Fruit fly (Drosophila melanogaster) whole organism, embryonic: ENCODE measurements around the gene CG45079.

Source experiments
- CG10543 ChIP-seq: fragments of 200-800 bp; sonication (Bioruptor generic); optimal IDR thresholded peaks from 3 replicates; lab custom pipeline; 2017; ENCODE audit warnings: missing biosample characterization, mild to moderate bottlenecking, missing genetic modification characterization, moderate library complexity
- CG10565 ChIP-seq: fragments of 200-800 bp; sonication (Bioruptor generic); optimal IDR thresholded peaks from 3 replicates; lab custom pipeline; 2016; ENCODE audit warnings: missing biosample characterization, mild to moderate bottlenecking, missing genetic modification characterization
- CG11247 ChIP-seq: fragments of 200-800 bp; sonication (Bioruptor generic); IDR thresholded peaks from 2 replicates; pipeline ENCODE4 v1.3.6; 2022; ENCODE audit warnings: missing biosample characterization, missing genetic modification characterization
- CG1233 ChIP-seq: fragments of 200-800 bp; sonication (Bioruptor generic); optimal IDR thresholded peaks from 4 replicates; lab custom pipeline; 2018; ENCODE audit warnings: missing biosample characterization, mild to moderate bottlenecking, missing genetic modification characterization
- CG12769 ChIP-seq: fragments of 200-800 bp; sonication (Bioruptor generic); optimal IDR thresholded peaks from 2 replicates; lab custom pipeline; 2019; ENCODE audit warnings: missing biosample characterization, mild to moderate bottlenecking, missing genetic modification characterization, moderate library complexity
- CG13287 ChIP-seq: fragments of 200-800 bp; sonication (Bioruptor generic); IDR thresholded peaks from 2 replicates; pipeline ENCODE4 v1.3.6; 2022; ENCODE audit warnings: missing biosample characterization, missing genetic modification characterization; ENCODE audit not compliant: partially characterized antibody
- CG15011 ChIP-seq: fragments of 200-800 bp; sonication (Bioruptor generic); optimal IDR thresholded peaks from 3 replicates; lab custom pipeline; 2018; ENCODE audit warnings: missing biosample characterization, mild to moderate bottlenecking, missing genetic modification characterization
- CG1529 ChIP-seq: fragments of 200-800 bp; sonication (Bioruptor generic); optimal IDR thresholded peaks from 3 replicates; lab custom pipeline; 2018; ENCODE audit warnings: missing biosample characterization, missing genetic modification characterization
- CG16815 ChIP-seq: fragments of 200-800 bp; sonication (Bioruptor generic); optimal IDR thresholded peaks from 3 replicates; lab custom pipeline; 2017; ENCODE audit warnings: missing biosample characterization, mild to moderate bottlenecking, missing genetic modification characterization
- CG3847 ChIP-seq: fragments of 200-800 bp; sonication (Bioruptor generic); IDR thresholded peaks from 2 replicates; pipeline ENCODE4 v1.3.6; 2022; ENCODE audit warnings: missing biosample characterization, missing genetic modification characterization
- CG6272 ChIP-seq: fragments of 200-800 bp; sonication (Bioruptor generic); IDR thresholded peaks from 2 replicates; pipeline ENCODE4 v1.3.6; 2022; ENCODE audit warnings: missing biosample characterization, missing genetic modification characterization
- CG8281 ChIP-seq: fragments of 200-800 bp; sonication (Bioruptor generic); optimal IDR thresholded peaks from 2 replicates; lab custom pipeline; 2018; ENCODE audit warnings: missing biosample characterization, mild to moderate bottlenecking, missing genetic modification characterization, moderate library complexity
- Camta ChIP-seq: fragments of 200-800 bp; sonication (Bioruptor generic); optimal IDR thresholded peaks from 2 replicates; lab custom pipeline; 2016; ENCODE audit warnings: missing biosample characterization, missing genetic modification characterization
- Chrac-16 ChIP-seq: fragments of 200-800 bp; sonication (Bioruptor generic); optimal IDR thresholded peaks from 3 replicates; lab custom pipeline; 2016; ENCODE audit warnings: missing biosample characterization, missing genetic modification characterization
- Drgx ChIP-seq: fragments of 200-800 bp; sonication (Bioruptor generic); IDR thresholded peaks from 2 replicates; pipeline ENCODE4 v1.3.6; 2022; ENCODE audit warnings: missing biosample characterization, missing genetic modification characterization
- Eip74EF ChIP-seq, 2 experiments: fragments of 200-800 bp in 1 of 2; fragments of >200 bp in 1 of 2; sonication (Bioruptor generic) in 1 of 2; optimal IDR thresholded peaks; 2 replicates each; lab custom pipeline; 2017 to 2019; ENCODE audit warnings: missing biosample characterization in 2 of 2, missing genetic modification characterization in 2 of 2, mild to moderate bottlenecking in 1 of 2, moderate library complexity in 1 of 2
- Fer3 ChIP-seq: fragments of 200-800 bp; sonication (Bioruptor generic); optimal IDR thresholded peaks from 2 replicates; lab custom pipeline; 2018; ENCODE audit warnings: missing biosample characterization, mild to moderate bottlenecking, missing genetic modification characterization, moderate library complexity
- HLH3B ChIP-seq: fragments of 200-800 bp; sonication (Bioruptor generic); IDR thresholded peaks from 2 replicates; pipeline ENCODE4 v1.3.6; 2022; ENCODE audit warnings: missing biosample characterization, missing genetic modification characterization
- Hr51 ChIP-seq, 2 experiments: fragments of 200-800 bp; sonication (Bioruptor generic); optimal IDR thresholded peaks; 2 replicates in 1 of 2; 3 replicates in 1 of 2; lab custom pipeline; 2016 to 2018; ENCODE audit warnings: missing biosample characterization in 2 of 2, missing genetic modification characterization in 2 of 2, mild to moderate bottlenecking in 1 of 2, moderate library complexity in 1 of 2
- Mad ChIP-seq: fragments of 200-800 bp; sonication (Bioruptor generic); optimal IDR thresholded peaks from 2 replicates; lab custom pipeline; 2016; ENCODE audit warnings: missing biosample characterization, missing genetic modification characterization
- Max ChIP-seq: fragments of 200-800 bp; sonication (Bioruptor generic); optimal IDR thresholded peaks from 2 replicates; lab custom pipeline; 2016; ENCODE audit warnings: missing biosample characterization, mild to moderate bottlenecking, missing genetic modification characterization
- Mrtf ChIP-seq: fragments of 200-800 bp; sonication (Bioruptor generic); IDR thresholded peaks from 3 replicates; pipeline ENCODE4 v1.3.6; 2022; ENCODE audit warnings: missing biosample characterization, missing genetic modification characterization
- Nf-YA ChIP-seq: fragments of 200-800 bp; sonication (Bioruptor generic); IDR thresholded peaks from 2 replicates; pipeline ENCODE4 v1.3.6; 2022; ENCODE audit warnings: missing biosample characterization, missing genetic modification characterization
- NfI ChIP-seq: fragments of 200-800 bp; sonication (Bioruptor generic); optimal IDR thresholded peaks from 3 replicates; lab custom pipeline; 2018; ENCODE audit warnings: missing biosample characterization, mild to moderate bottlenecking, missing genetic modification characterization, moderate library complexity
- TFAM ChIP-seq: fragments of 200-800 bp; sonication (Bioruptor generic); optimal IDR thresholded peaks from 2 replicates; lab custom pipeline; 2017; ENCODE audit warnings: missing biosample characterization, missing genetic modification characterization, inconsistent platforms
- Trl ChIP-seq, 3 experiments: fragments of >200 bp in 2 of 3; fragments of 200-800 bp in 1 of 3; sonication (Bioruptor generic) in 1 of 3; optimal IDR thresholded peaks; 2 replicates in 1 of 3; 3 replicates in 2 of 3; lab custom pipeline; 2016 to 2017; ENCODE audit warnings: missing biosample characterization in 1 of 3, missing genetic modification characterization in 1 of 3
- abd-A ChIP-seq: fragments of 200-800 bp; sonication (Bioruptor generic); optimal IDR thresholded peaks from 3 replicates; lab custom pipeline; 2019; ENCODE audit warnings: missing biosample characterization, mild to moderate bottlenecking, missing genetic modification characterization, moderate library complexity
- az2 ChIP-seq: fragments of 200-800 bp; sonication (Bioruptor generic); optimal IDR thresholded peaks from 3 replicates; lab custom pipeline; 2016; ENCODE audit warnings: missing biosample characterization, missing genetic modification characterization
- chinmo ChIP-seq: fragments of 200-800 bp; sonication (Bioruptor generic); IDR thresholded peaks from 4 replicates; pipeline ENCODE4 v1.3.6; 2022; ENCODE audit warnings: missing biosample characterization, missing genetic modification characterization; ENCODE audit not compliant: partially characterized antibody
- ci ChIP-seq: fragments of 200-800 bp; sonication (Bioruptor generic); IDR thresholded peaks from 3 replicates; pipeline ENCODE4 v1.3.6; 2022; ENCODE audit warnings: missing biosample characterization, missing genetic modification characterization
- crc ChIP-seq: fragments of 200-800 bp; sonication (Bioruptor generic); optimal IDR thresholded peaks from 2 replicates; lab custom pipeline; 2016; ENCODE audit warnings: missing biosample characterization, missing genetic modification characterization
- dan ChIP-seq: fragments of 200-800 bp; sonication (Bioruptor generic); IDR thresholded peaks from 2 replicates; pipeline ENCODE4 v1.3.6; 2022; ENCODE audit warnings: missing biosample characterization, missing genetic modification characterization
- dmrt11E ChIP-seq: fragments of 200-800 bp; sonication (Bioruptor generic); optimal IDR thresholded peaks from 3 replicates; lab custom pipeline; 2018; ENCODE audit warnings: missing biosample characterization, mild to moderate bottlenecking, missing genetic modification characterization, moderate library complexity
- fd96Cb ChIP-seq: fragments of 200-800 bp; sonication (Bioruptor generic); optimal IDR thresholded peaks from 2 replicates; lab custom pipeline; 2018; ENCODE audit warnings: missing biosample characterization, mild to moderate bottlenecking, missing genetic modification characterization, moderate library complexity
- ftz-f1 ChIP-seq: fragments of 200-800 bp; sonication (Bioruptor generic); optimal IDR thresholded peaks from 2 replicates; lab custom pipeline; 2016; ENCODE audit warnings: missing biosample characterization, missing genetic modification characterization
- hth ChIP-seq: fragments of >200 bp; optimal IDR thresholded peaks from 2 replicates; lab custom pipeline; 2017; ENCODE audit warnings: inconsistent platforms
- lov ChIP-seq, 2 experiments: fragments of 200-800 bp in 1 of 2; fragments of >200 bp in 1 of 2; sonication (Bioruptor generic) in 1 of 2; IDR thresholded peaks in 1 of 2; optimal IDR thresholded peaks in 1 of 2; 2 replicates in 1 of 2; 3 replicates in 1 of 2; pipeline versions ENCODE4 v1.3.6 to Lab custom; 2017 to 2022; ENCODE audit warnings: missing biosample characterization in 1 of 2, missing genetic modification characterization in 1 of 2
- nau ChIP-seq: fragments of 200-800 bp; sonication (Bioruptor generic); optimal IDR thresholded peaks from 3 replicates; lab custom pipeline; 2017; ENCODE audit warnings: missing biosample characterization, mild to moderate bottlenecking, missing genetic modification characterization, missing genetic modification reagents
- nom ChIP-seq: fragments of 200-800 bp; sonication (Bioruptor generic); optimal IDR thresholded peaks from 2 replicates; lab custom pipeline; 2017; ENCODE audit warnings: missing biosample characterization, missing genetic modification characterization, mild to moderate bottlenecking, moderate library complexity, missing genetic modification reagents
- onecut ChIP-seq: fragments of 200-800 bp; sonication (Bioruptor generic); IDR thresholded peaks from 2 replicates; pipeline ENCODE4 v1.3.6; 2022; ENCODE audit warnings: missing biosample characterization, missing genetic modification characterization
- pho ChIP-seq: fragments of 200-800 bp; sonication (Bioruptor generic); optimal IDR thresholded peaks from 2 replicates; lab custom pipeline; 2016; ENCODE audit warnings: missing biosample characterization, missing genetic modification characterization
- pzg ChIP-seq: fragments of 200-800 bp; sonication (Bioruptor generic); optimal IDR thresholded peaks from 3 replicates; lab custom pipeline; 2018; ENCODE audit warnings: missing biosample characterization, mild to moderate bottlenecking, missing genetic modification characterization, moderate library complexity
- ranshi ChIP-seq: fragments of 200-800 bp; sonication (Bioruptor generic); IDR thresholded peaks from 2 replicates; pipeline ENCODE4 v1.3.6; 2022; ENCODE audit warnings: missing biosample characterization, missing genetic modification characterization
- repo ChIP-seq: fragments of 200-800 bp; sonication (Bioruptor generic); optimal IDR thresholded peaks from 2 replicates; lab custom pipeline; 2016; ENCODE audit warnings: missing biosample characterization, missing genetic modification characterization
- sna ChIP-seq: fragments of 200-800 bp; sonication (Bioruptor generic); IDR thresholded peaks from 2 replicates; pipeline ENCODE4 v1.3.6; 2022; ENCODE audit warnings: missing biosample characterization, missing genetic modification characterization; ENCODE audit not compliant: partially characterized antibody
- tgo ChIP-seq: fragments of 200-800 bp; sonication (Bioruptor generic); IDR thresholded peaks from 3 replicates; pipeline ENCODE4 v1.3.6; 2022; ENCODE audit warnings: missing biosample characterization, missing genetic modification characterization
- unc-4 ChIP-seq: fragments of 200-800 bp; sonication (Bioruptor generic); IDR thresholded peaks from 2 replicates; pipeline ENCODE4 v1.3.6; 2022; ENCODE audit warnings: missing biosample characterization, missing genetic modification characterization; ENCODE audit not compliant: partially characterized antibody
- usp ChIP-seq: fragments of >200 bp; optimal IDR thresholded peaks from 2 replicates; lab custom pipeline; 2017; ENCODE audit warnings: missing biosample characterization, missing genetic modification characterization
- zfh2 ChIP-seq: fragments of 200-800 bp; sonication (Bioruptor generic); optimal IDR thresholded peaks from 2 replicates; lab custom pipeline; 2016; ENCODE audit warnings: missing biosample characterization, missing genetic modification characterization

CG45079 gene

dm6 chr3R:17077968-17078417 is 46.3 kb upstream of the CG45079 start (continued):
- TF ChIP-seq CG3847 (GFP tag; lab: Robert Waterston, UW) = no peak
- no peak for TF ChIP-seq pzg (GFP tag; lab: Kevin White, UChicago)
- TF ChIP-seq CG16815 (GFP tag; lab: Kevin White, UChicago) = no peak
- TF ChIP-seq Nf-YA (GFP tag; lab: Robert Waterston, UW) = no peak
- TF ChIP-seq unc-4 (GFP tag; lab: Robert Waterston, UW) = peak; percentile 20; the same call in 1 of the 2 replicates
- no peak for TF ChIP-seq CG10565 (GFP tag; lab: Kevin White, UChicago)
- no peak for TF ChIP-seq az2 (GFP tag; lab: Kevin White, UChicago)
- no peak for TF ChIP-seq TFAM (GFP tag; lab: Kevin White, UChicago)
- no peak for TF ChIP-seq abd-A (tag; lab: Kevin White, UChicago)
- peak; percentile 39 to 45 for TF ChIP-seq Trl (optimal IDR thresholded peaks at IDR 0.05; lab: Kevin White, UChicago)
- peak; percentile 5 for TF ChIP-seq Trl (GFP tag; optimal IDR thresholded peaks at IDR 0.05; lab: Kevin White, UChicago)
- no peak for TF ChIP-seq lov (optimal IDR thresholded peaks at IDR 0.05; lab: Kevin White, UChicago)
- 0 out of 3 replicates have a peak, but pooled peaks have one; percentile 18 for TF ChIP-seq lov (GFP tag; IDR thresholded peaks at IDR 0.05; lab: Robert Waterston, UW)
- TF ChIP-seq CG1233 (GFP tag; lab: Kevin White, UChicago) = peak; percentile 29
- no peak for TF ChIP-seq CG1529
- TF ChIP-seq onecut (GFP tag; lab: Robert Waterston, UW) = no peak
- peak; percentile 93 for TF ChIP-seq chinmo
- peak; percentile 43; the same call in 1 of the 2 replicates for TF ChIP-seq HLH3B (GFP tag; lab: Robert Waterston, UW)
- no peak for TF ChIP-seq CG6272 (GFP tag; lab: Robert Waterston, UW)
- no peak for TF ChIP-seq hth (lab: Kevin White, UChicago)
- TF ChIP-seq dmrt11E (tag; lab: Kevin White, UChicago) = no peak
- TF ChIP-seq CG11247 (GFP tag; lab: Robert Waterston, UW) = no peak
- no peak; the same call in 1 of the 2 replicates for TF ChIP-seq CG13287 (GFP tag; lab: Robert Waterston, UW)
- TF ChIP-seq sna (GFP tag; lab: Robert Waterston, UW) = no peak
- TF ChIP-seq crc (GFP tag; lab: Kevin White, UChicago) = no peak
- TF ChIP-seq CG15011 (GFP tag; lab: Kevin White, UChicago) = no peak
- no peak for TF ChIP-seq Camta (GFP tag; lab: Kevin White, UChicago)
- peak; percentile 63 for TF ChIP-seq ftz-f1 (GFP tag; lab: Kevin White, UChicago)
- TF ChIP-seq Mrtf (GFP tag; lab: Robert Waterston, UW) = no peak
- no peak for TF ChIP-seq nau (GFP tag; lab: Kevin White, UChicago)
- TF ChIP-seq CG10543 (GFP tag; lab: Kevin White, UChicago) = peak; percentile 91
- no peak for TF ChIP-seq Mad
- no peak for TF ChIP-seq usp
- TF ChIP-seq dan (GFP tag; lab: Robert Waterston, UW) = no peak
- TF ChIP-seq CG8281 (tag; lab: Kevin White, UChicago) = no peak
- TF ChIP-seq NfI (GFP tag; lab: Kevin White, UChicago) = no peak
- no peak for TF ChIP-seq Eip74EF (GFP tag; optimal IDR thresholded peaks at IDR 0.05; lab: Kevin White, UChicago)
- peak; percentile 32; the same call in 2 of the 3 replicates for TF ChIP-seq ci (GFP tag; lab: Robert Waterston, UW)
- peak; percentile 42 for TF ChIP-seq nom (GFP tag; lab: Kevin White, UChicago)
- peak; percentile 8 for TF ChIP-seq Fer3 (tag; lab: Kevin White, UChicago)
- TF ChIP-seq CG12769 (tag; lab: Kevin White, UChicago) = peak; percentile 60
- TF ChIP-seq tgo (GFP tag; lab: Robert Waterston, UW) = no peak
- TF ChIP-seq ranshi (GFP tag; lab: Robert Waterston, UW) = no peak; the same call in 1 of the 2 replicates
- TF ChIP-seq zfh2 (GFP tag; lab: Kevin White, UChicago) = no peak
- TF ChIP-seq Max = no peak
- TF ChIP-seq Hr51 (GFP tag; optimal IDR thresholded peaks at IDR 0.05; lab: Kevin White, UChicago) = no peak
- TF ChIP-seq fd96Cb (tag; lab: Kevin White, UChicago) = no peak
- no peak for TF ChIP-seq repo (GFP tag; lab: Kevin White, UChicago)
- TF ChIP-seq Drgx (GFP tag; lab: Robert Waterston, UW) = no peak
- TF ChIP-seq Chrac-16 (GFP tag; lab: Kevin White, UChicago) = no peak
- no peak for TF ChIP-seq pho (GFP tag; lab: Kevin White, UChicago)
